Fruit fly (Drosophila melanogaster): ENCODE results near the gene Odj.
"Not testable (repeated sequence)": the region's sequence is repeated elsewhere in the genome, so short reads cannot be mapped to it uniquely, and the experiment has no call there.

- TF ChIP-seq CTCF, CG8478 (optimal IDR thresholded peaks at IDR 0.05): not testable (repeated sequence)
Observed at dm6 chr3R:17763088-17763487, 45.9 kb downstream of the Odj start, which contains the start of gene TyrR.

Measured in S2 (cell line).